Worm (Caenorhabditis elegans) whole organism, late embryonic: ENCODE data around the gene srh-52.

Experiments
- C08G9.2 ChIP-seq: sonication (generic microtip); optimal IDR thresholded peaks from 2 replicates; lab custom pipeline; 2016; ENCODE audit warnings: mild to moderate bottlenecking, missing genetic modification characterization, moderate library complexity, missing compliant biosample characterization
- F13H6.1 ChIP-seq: sonication (generic microtip); optimal IDR thresholded peaks from 2 replicates; lab custom pipeline; 2016; ENCODE audit warnings: missing genetic modification characterization, missing compliant biosample characterization
- K02D7.2 ChIP-seq: sonication (generic microtip); optimal IDR thresholded peaks from 2 replicates; lab custom pipeline; 2017; ENCODE audit warnings: mild to moderate bottlenecking, missing genetic modification characterization, missing compliant biosample characterization
- T23F11.4 ChIP-seq: fragments of 200-800 bp; sonication (Bioruptor generic); optimal IDR thresholded peaks from 2 replicates; lab custom pipeline; 2018; ENCODE audit warnings: mild to moderate bottlenecking, missing genetic modification characterization, missing compliant biosample characterization
- ahr-1 ChIP-seq: sonication (generic microtip); optimal IDR thresholded peaks from 2 replicates; lab custom pipeline; 2016; ENCODE audit warnings: missing genetic modification characterization, missing compliant biosample characterization
- ceh-24 ChIP-seq: sonication (generic microtip); optimal IDR thresholded peaks from 2 replicates; lab custom pipeline; 2016; ENCODE audit warnings: mild to moderate bottlenecking, missing genetic modification characterization, missing compliant biosample characterization
- ceh-30 ChIP-seq: fragments of 150-350 bp; optimal IDR thresholded peaks from 2 replicates; lab custom pipeline; 2014; ENCODE audit warnings: missing biosample characterization, missing genetic modification characterization
- ceh-6 ChIP-seq: fragments of 200-800 bp; sonication (Bioruptor generic); optimal IDR thresholded peaks from 2 replicates; lab custom pipeline; 2018; ENCODE audit warnings: mild to moderate bottlenecking, missing genetic modification characterization, missing compliant biosample characterization
- che-1 ChIP-seq: sonication (generic microtip); optimal IDR thresholded peaks from 2 replicates; lab custom pipeline; 2016; ENCODE audit warnings: mild to moderate bottlenecking, missing genetic modification characterization, missing compliant biosample characterization
- dmd-4 ChIP-seq: sonication (generic microtip); optimal IDR thresholded peaks from 2 replicates; lab custom pipeline; 2016; ENCODE audit warnings: borderline replicate concordance, missing genetic modification characterization, missing compliant biosample characterization
- ets-4 ChIP-seq: sonication (generic microtip); optimal IDR thresholded peaks from 2 replicates; lab custom pipeline; 2016; ENCODE audit warnings: missing genetic modification characterization, missing compliant biosample characterization
- fax-1 ChIP-seq: sonication (generic microtip); optimal IDR thresholded peaks from 2 replicates; lab custom pipeline; 2016; ENCODE audit warnings: missing genotype, missing genetic modification characterization, missing compliant biosample characterization
- fkh-6 ChIP-seq: sonication (generic microtip); optimal IDR thresholded peaks from 2 replicates; lab custom pipeline; 2016; ENCODE audit warnings: missing genetic modification characterization, missing compliant biosample characterization
- gmeb-2 ChIP-seq: sonication (generic microtip); optimal IDR thresholded peaks from 2 replicates; lab custom pipeline; 2016; ENCODE audit warnings: missing genetic modification characterization, inconsistent platforms, missing compliant biosample characterization
- hlh-15 ChIP-seq: sonication (generic microtip); optimal IDR thresholded peaks from 2 replicates; lab custom pipeline; 2016; ENCODE audit warnings: missing genetic modification characterization, missing compliant biosample characterization
- madf-2 ChIP-seq: sonication (generic microtip); optimal IDR thresholded peaks from 2 replicates; lab custom pipeline; 2017; ENCODE audit warnings: missing genetic modification characterization, missing compliant biosample characterization
- mec-3 ChIP-seq: sonication (generic microtip); optimal IDR thresholded peaks from 2 replicates; lab custom pipeline; 2016; ENCODE audit warnings: borderline replicate concordance, missing genetic modification characterization, missing compliant biosample characterization
- pax-1 ChIP-seq: fragments of 150-350 bp; optimal IDR thresholded peaks from 2 replicates; lab custom pipeline; 2014; ENCODE audit warnings: missing biosample characterization, missing genetic modification characterization
- pqm-1 ChIP-seq: sonication (generic microtip); optimal IDR thresholded peaks from 2 replicates; lab custom pipeline; 2016; ENCODE audit warnings: missing genetic modification characterization, missing compliant biosample characterization
- pros-1 ChIP-seq: fragments of 150-350 bp; optimal IDR thresholded peaks from 2 replicates; lab custom pipeline; 2014; ENCODE audit warnings: missing biosample characterization, missing genetic modification reagents, missing genetic modification characterization
- rnt-1 ChIP-seq: sonication (generic microtip); optimal IDR thresholded peaks from 2 replicates; lab custom pipeline; 2016; ENCODE audit warnings: missing genetic modification characterization, missing compliant biosample characterization
- sdc-2 ChIP-seq: sonication (generic microtip); optimal IDR thresholded peaks from 2 replicates; lab custom pipeline; 2016; ENCODE audit warnings: missing genotype, missing genetic modification characterization, missing compliant biosample characterization
- tbx-7 ChIP-seq: sonication (generic microtip); optimal IDR thresholded peaks from 2 replicates; lab custom pipeline; 2016; ENCODE audit warnings: missing genotype, missing genetic modification characterization, missing compliant biosample characterization
- ttx-3 ChIP-seq: sonication (generic microtip); optimal IDR thresholded peaks from 2 replicates; lab custom pipeline; 2016; ENCODE audit warnings: missing genetic modification reagents, missing genetic modification characterization, missing compliant biosample characterization
- unc-42 ChIP-seq: sonication (generic microtip); optimal IDR thresholded peaks from 2 replicates; lab custom pipeline; 2016; ENCODE audit warnings: missing genotype, missing genetic modification characterization, missing compliant biosample characterization
- unc-55 ChIP-seq: sonication (generic microtip); optimal IDR thresholded peaks from 2 replicates; lab custom pipeline; 2017; ENCODE audit warnings: missing biosample characterization, missing genetic modification reagents, missing genetic modification characterization

Gene srh-52

ce11 chrV:15337405-15337804, 38.7 kb downstream of the srh-52 start, which contains the start of gene wrt-7:
wrt-7 (minus strand) TSS chrV:15337505.
- TF ChIP-seq mec-3 (tag; lab: Kevin White, UChicago): no peak
- no peak for TF ChIP-seq madf-2 (tag; lab: Kevin White, UChicago)

- TF ChIP-seq hlh-15 (tag; lab: Kevin White, UChicago) (no peak), ceh-24 (tag; lab: Kevin White, UChicago) (no peak), K02D7.2 (tag; lab: Kevin White, UChicago) (no peak), rnt-1 (tag; lab: Kevin White, UChicago) (no peak), dmd-4 (tag; lab: Kevin White, UChicago) (no peak), ets-4 (no peak), T23F11.4 (GFP tag; lab: Kevin White, UChicago) (no peak), F13H6.1 (tag; lab: Kevin White, UChicago) (no peak)
These were observed 43.3 kb downstream of the srh-52 start, which contains the start of gene srw-113 for ce11 chrV:15332851-15333250. srw-113 (plus strand) TSS chrV:15333151.

- no peak for TF ChIP-seq tbx-7 (tag; lab: Kevin White, UChicago)
- TF ChIP-seq ceh-30 (tag; lab: Kevin White, UChicago): no peak
- TF ChIP-seq pros-1: no peak
- no peak for TF ChIP-seq pax-1
- TF ChIP-seq ceh-6 (GFP tag; lab: Kevin White, UChicago): no peak
- TF ChIP-seq unc-55 (GFP tag; lab: Kevin White, UChicago): no peak
These were observed 45.8 kb downstream of the srh-52 start, which contains the start of gene srh-295 for ce11 chrV:15330314-15330713. srh-295 (plus strand) TSS chrV:15330614.

ce11 chrV:15327745-15328447, 48.2 kb downstream of the srh-52 start, which contains the start of gene ZK1037.6:
ZK1037.6 (minus strand) TSS chrV:15327795.
- TF ChIP-seq unc-42 (tag; lab: Kevin White, UChicago) (no peak), fax-1 (no peak), C08G9.2 (tag; lab: Kevin White, UChicago) (no peak), mec-3 (tag; lab: Kevin White, UChicago) (no peak), fkh-6 (no peak), che-1 (tag; lab: Kevin White, UChicago) (no peak), ttx-3 (no peak), sdc-2 (tag; lab: Kevin White, UChicago) (no peak), ahr-1 (tag; lab: Kevin White, UChicago) (no peak), pqm-1 (tag; lab: Kevin White, UChicago) (no peak), ceh-30 (tag; lab: Kevin White, UChicago) (no peak), ceh-6 (GFP tag; lab: Kevin White, UChicago) (no peak), F13H6.1 (tag; lab: Kevin White, UChicago) (no peak), gmeb-2 (tag; lab: Kevin White, UChicago) (no peak)
